Fruit fly (Drosophila melanogaster): ENCODE data around the gene Uba2.

Uba2 gene

dm6 chr3L:8124481-8125359 is 2.9 kb downstream of the Uba2 start, which contains the start of the genes CG7550 and mRpL36:
Gene CG7550, minus strand, starts transcription at chr3L:8124531.
Gene mRpL36, minus strand, starts transcription at chr3L:8125132.
- TF ChIP-seq jim (GFP tag; optimal IDR thresholded peaks at IDR 0.05) (no peak), Hr83 (GFP tag; optimal IDR thresholded peaks at IDR 0.05; ENCODE audit: poor library complexity, severe bottlenecking) (peak; percentile 8)

- TF ChIP-seq Sp1 (GFP tag; optimal IDR thresholded peaks at IDR 0.05) (peak; percentile 21), foxo (GFP tag; optimal IDR thresholded peaks at IDR 0.05) (peak in 1 of 2 experiments; percentile 44), br (GFP tag; optimal IDR thresholded peaks at IDR 0.05) (peak; percentile 3), rgr (GFP tag; optimal IDR thresholded peaks at IDR 0.05) (peak; percentile 30), Hr83 (GFP tag; optimal IDR thresholded peaks at IDR 0.05; ENCODE audit: poor library complexity, severe bottlenecking) (no peak)
These were observed 6.0 kb downstream of the Uba2 start, which contains the start of gene ldbr for dm6 chr3L:8121590-8121989. Gene ldbr, plus strand, starts transcription at chr3L:8121827.

dm6 chr3L:8116809-8117208 is 10.8 kb downstream of the Uba2 start:
- TF ChIP-seq Dfd (GFP tag; optimal IDR thresholded peaks at IDR 0.05) = no peak
- no peak for TF ChIP-seq Jra (GFP tag; optimal IDR thresholded peaks at IDR 0.05)
- no peak for TF ChIP-seq N (GFP tag; optimal IDR thresholded peaks at IDR 0.05)

dm6 chr3L:8115864-8116528 is 11.6 kb downstream of the Uba2 start, which contains the start of the genes Arp3 and msk:
Gene Arp3, minus strand, starts transcription at chr3L:8115902.
Gene msk, plus strand, starts transcription at chr3L:8116179.
- TF ChIP-seq GATAd (GFP tag; optimal IDR thresholded peaks at IDR 0.05) = peak; percentile 50
- TF ChIP-seq Mio (GFP tag; optimal IDR thresholded peaks at IDR 0.05) = peak; percentile 2
- peak; percentile 72 for TF ChIP-seq Sp1 (GFP tag; optimal IDR thresholded peaks at IDR 0.05)
- no peak for TF ChIP-seq jim (GFP tag; optimal IDR thresholded peaks at IDR 0.05)
- TF ChIP-seq foxo (GFP tag; optimal IDR thresholded peaks at IDR 0.05) = peak in 1 of 2 experiments; percentile 88
- TF ChIP-seq sv (GFP tag; optimal IDR thresholded peaks at IDR 0.05) = peak; percentile 88
- peak; percentile 38 for TF ChIP-seq Myc (optimal IDR thresholded peaks at IDR 0.05)
- TF ChIP-seq fru (GFP tag; optimal IDR thresholded peaks at IDR 0.05) = no peak
- peak; percentile 84 for TF ChIP-seq rgr (GFP tag; optimal IDR thresholded peaks at IDR 0.05)
- TF ChIP-seq Rel (GFP tag; optimal IDR thresholded peaks at IDR 0.05) = no peak
- TF ChIP-seq Rel (tag; optimal IDR thresholded peaks at IDR 0.05) = peak; percentile 64
- TF ChIP-seq Hr83 (GFP tag; optimal IDR thresholded peaks at IDR 0.05; ENCODE audit: poor library complexity, severe bottlenecking) = peak; percentile 75
- TF ChIP-seq ey (GFP tag; optimal IDR thresholded peaks at IDR 0.05) = peak; percentile 81
- TF ChIP-seq Jra (GFP tag; optimal IDR thresholded peaks at IDR 0.05) = peak; percentile 87
- TF ChIP-seq sage (GFP tag; optimal IDR thresholded peaks at IDR 0.05) = no peak
- TF ChIP-seq Hr78 (GFP tag; optimal IDR thresholded peaks at IDR 0.05) = no peak
- no peak for TF ChIP-seq N (GFP tag; optimal IDR thresholded peaks at IDR 0.05)
- TF ChIP-seq Hnf4 (GFP tag; optimal IDR thresholded peaks at IDR 0.05) = peak; percentile 84
- no peak for TF ChIP-seq Dfd (GFP tag; optimal IDR thresholded peaks at IDR 0.05)
- TF ChIP-seq dmrt93B (GFP tag; optimal IDR thresholded peaks at IDR 0.05) = no peak
- TF ChIP-seq HLH106 (tag; optimal IDR thresholded peaks at IDR 0.05) = peak; percentile 81
- peak; percentile 79 for TF ChIP-seq CG9705 (GFP tag; optimal IDR thresholded peaks at IDR 0.05)
- peak; percentile 82 for TF ChIP-seq psq (GFP tag; optimal IDR thresholded peaks at IDR 0.05)
- TF ChIP-seq br (GFP tag; optimal IDR thresholded peaks at IDR 0.05) = peak; percentile 82
- TF ChIP-seq h (GFP tag; optimal IDR thresholded peaks at IDR 0.05) = peak; percentile 87
- peak; percentile 76 for TF ChIP-seq OdsH (GFP tag; optimal IDR thresholded peaks at IDR 0.05)

- TF ChIP-seq br (GFP tag; optimal IDR thresholded peaks at IDR 0.05) (no peak), sv (GFP tag; optimal IDR thresholded peaks at IDR 0.05) (no peak), Dif (GFP tag; optimal IDR thresholded peaks at IDR 0.05; ENCODE audit: partially characterized antibody) (peak; percentile 31), GATAd (GFP tag; optimal IDR thresholded peaks at IDR 0.05) (no peak), sage (GFP tag; optimal IDR thresholded peaks at IDR 0.05) (no peak), Hr78 (GFP tag; optimal IDR thresholded peaks at IDR 0.05) (no peak), Dfd (GFP tag; optimal IDR thresholded peaks at IDR 0.05) (no peak), Hr83 (GFP tag; optimal IDR thresholded peaks at IDR 0.05; ENCODE audit: poor library complexity, severe bottlenecking) (peak; percentile 82), pan (optimal IDR thresholded peaks at IDR 0.05) (no peak), dmrt93B (GFP tag; optimal IDR thresholded peaks at IDR 0.05) (no peak), Sp1 (GFP tag; optimal IDR thresholded peaks at IDR 0.05) (no peak), OdsH (GFP tag; optimal IDR thresholded peaks at IDR 0.05) (no peak), foxo (GFP tag; optimal IDR thresholded peaks at IDR 0.05) (peak in 1 of 2 experiments; percentile 54), ey (GFP tag; optimal IDR thresholded peaks at IDR 0.05) (peak; percentile 10), Vsx2 (GFP tag; optimal IDR thresholded peaks at IDR 0.05; ENCODE audit: partially characterized antibody) (no peak), dsf (GFP tag; optimal IDR thresholded peaks at IDR 0.05; ENCODE audit: borderline replicate concordance) (no peak), Hnf4 (GFP tag; optimal IDR thresholded peaks at IDR 0.05) (no peak), psq (GFP tag; optimal IDR thresholded peaks at IDR 0.05) (peak; percentile 71), Jra (GFP tag; optimal IDR thresholded peaks at IDR 0.05) (no peak), Rel (GFP tag; optimal IDR thresholded peaks at IDR 0.05) (no peak), Rel (tag; optimal IDR thresholded peaks at IDR 0.05) (peak; percentile 46), Myc (optimal IDR thresholded peaks at IDR 0.05) (peak; percentile 7), brk (GFP tag; optimal IDR thresholded peaks at IDR 0.05) (no peak), dl (GFP tag; optimal IDR thresholded peaks at IDR 0.05; ENCODE audit: insufficient read depth in 1 of 2, partially characterized antibody in 2 of 2) (no peak), woc (GFP tag; optimal IDR thresholded peaks at IDR 0.05) (no peak), jim (GFP tag; optimal IDR thresholded peaks at IDR 0.05) (peak; percentile 51), CG32264 (GFP tag; optimal IDR thresholded peaks at IDR 0.05) (no peak), CG9705 (GFP tag; optimal IDR thresholded peaks at IDR 0.05) (no peak)
These were observed 17.4 kb downstream of the Uba2 start, which contains the start of gene Nulp1 for dm6 chr3L:8110171-8110570. Gene Nulp1, plus strand, starts transcription at chr3L:8110368.

Measured in whole organism, wandering third instar larva.